Fruit fly (Drosophila melanogaster): Measurements from ENCODE around the gene Coq4.

Coq4 gene

dm6 chr3L:17458856-17459518 lies 25.6 kb upstream of the Coq4 start:
- TF ChIP-seq en (GFP tag; optimal IDR thresholded peaks at IDR 0.05): no peak
- TF ChIP-seq CG12219 (GFP tag; optimal IDR thresholded peaks at IDR 0.05): no peak
- no peak for TF ChIP-seq GATAe (GFP tag; conservative IDR thresholded peaks at IDR 0.05)
- TF ChIP-seq MBD-R2 (GFP tag; IDR thresholded peaks at IDR 0.05): no peak
- TF ChIP-seq tap (tag; optimal IDR thresholded peaks at IDR 0.05): peak; percentile 10
- no peak for TF ChIP-seq gfzf (GFP tag; optimal IDR thresholded peaks at IDR 0.05)
- TF ChIP-seq Oaz (GFP tag; IDR thresholded peaks at IDR 0.05): no peak
- TF ChIP-seq CG15479 (GFP tag; optimal IDR thresholded peaks at IDR 0.05): no peak
- TF ChIP-seq shn (GFP tag; optimal IDR thresholded peaks at IDR 0.05): no peak
- TF ChIP-seq BEAF-32 (GFP tag; optimal IDR thresholded peaks at IDR 0.05): no peak
- TF ChIP-seq cad (GFP tag; optimal IDR thresholded peaks at IDR 0.05): no peak
- TF ChIP-seq Mrtf (GFP tag; IDR thresholded peaks at IDR 0.05): no peak
- no peak for TF ChIP-seq CG31388 (GFP tag; optimal IDR thresholded peaks at IDR 0.05)
- no peak for TF ChIP-seq hth (optimal IDR thresholded peaks at IDR 0.05)
- TF ChIP-seq knrl (GFP tag; IDR thresholded peaks at IDR 0.05; ENCODE audit: partially characterized antibody): no peak
- peak; percentile 15 for TF ChIP-seq oc (tag; optimal IDR thresholded peaks at IDR 0.05)
- TF ChIP-seq Lpt (GFP tag; optimal IDR thresholded peaks at IDR 0.05): no peak
- no peak for TF ChIP-seq CG2202 (tag; optimal IDR thresholded peaks at IDR 0.05)
- TF ChIP-seq CG10209 (GFP tag; optimal IDR thresholded peaks at IDR 0.05): peak; percentile 25
- 0 out of 2 replicates have a peak, but pooled peaks have one; percentile 26 for TF ChIP-seq CG4404 (GFP tag; IDR thresholded peaks at IDR 0.05)
- no peak for TF ChIP-seq CG13287 (GFP tag; IDR thresholded peaks at IDR 0.05; ENCODE audit: partially characterized antibody)
- no peak for TF ChIP-seq btn (GFP tag; optimal IDR thresholded peaks at IDR 0.05)
- no peak for TF ChIP-seq run (tag; optimal IDR thresholded peaks at IDR 0.05)
- TF ChIP-seq eve (GFP tag; optimal IDR thresholded peaks at IDR 0.05): peak in 1 of 2 experiments; percentile 48
- TF ChIP-seq NC2α (GFP tag; optimal IDR thresholded peaks at IDR 0.05): no peak
- no peak for TF ChIP-seq CG31224 (GFP tag; IDR thresholded peaks at IDR 0.05)
- no peak for TF ChIP-seq disco-r (GFP tag; optimal IDR thresholded peaks at IDR 0.05)
- no peak for TF ChIP-seq CG7271 (tag; optimal IDR thresholded peaks at IDR 0.05)
- TF ChIP-seq CG2678 (tag; optimal IDR thresholded peaks at IDR 0.05): peak; percentile 47
- TF ChIP-seq CG13894 (tag; optimal IDR thresholded peaks at IDR 0.05): no peak
- no peak for TF ChIP-seq fu2 (GFP tag; optimal IDR thresholded peaks at IDR 0.05)
- TF ChIP-seq CG8089 (GFP tag; optimal IDR thresholded peaks at IDR 0.05): no peak
- TF ChIP-seq Spps (tag; optimal IDR thresholded peaks at IDR 0.05): no peak
- TF ChIP-seq Ets65A (GFP tag): peak; percentile 81
- TF ChIP-seq CG16779 (GFP tag; IDR thresholded peaks at IDR 0.05): no peak
- TF ChIP-seq CG12769 (tag; optimal IDR thresholded peaks at IDR 0.05): no peak
- TF ChIP-seq Drgx (GFP tag; IDR thresholded peaks at IDR 0.05): no peak
- TF ChIP-seq CG2875 (GFP tag; optimal IDR thresholded peaks at IDR 0.05): no peak
- TF ChIP-seq Gsc (GFP tag; IDR thresholded peaks at IDR 0.05): no peak
- no peak for TF ChIP-seq mld (GFP tag; IDR thresholded peaks at IDR 0.05; ENCODE audit: partially characterized antibody)
- no peak for TF ChIP-seq Elba2 (GFP tag; optimal IDR thresholded peaks at IDR 0.05)
- no peak for TF ChIP-seq HLHmδ (GFP tag; optimal IDR thresholded peaks at IDR 0.05)
- peak; percentile 42; the same call in 1 of the 2 replicates for TF ChIP-seq E2f1 (GFP tag; IDR thresholded peaks at IDR 0.05)
- no peak for TF ChIP-seq hbn (GFP tag; IDR thresholded peaks at IDR 0.05; ENCODE audit: partially characterized antibody)
- no peak for TF ChIP-seq mirr (GFP tag; optimal IDR thresholded peaks at IDR 0.05)
- TF ChIP-seq sc (optimal IDR thresholded peaks at IDR 0.05): no peak
- TF ChIP-seq sc (GFP tag; optimal IDR thresholded peaks at IDR 0.05): no peak
- TF ChIP-seq nom (GFP tag; optimal IDR thresholded peaks at IDR 0.05): no peak
- TF ChIP-seq CG18599 (GFP tag; optimal IDR thresholded peaks at IDR 0.05): peak; percentile 69
- TF ChIP-seq Hr3 (GFP tag; optimal IDR thresholded peaks at IDR 0.05): peak; percentile 21
- TF ChIP-seq Dfd (GFP tag; optimal IDR thresholded peaks at IDR 0.05): no peak
